Worm (Caenorhabditis elegans) whole organism, young adult: ENCODE results near the gene ZK105.6.
A peak's percentile ranks its signal among the peaks of the same experiment; 100 is the strongest.

Experiments
- B0019.2 ChIP-seq: fragments of 200-800 bp; sonication (Bioruptor generic); conservative IDR thresholded peaks from 2 replicates; pipeline ENCODE4 v1.3.6; 2022; ENCODE audit warnings: missing genetic modification reagents, missing genetic modification characterization, missing compliant biosample characterization
- B0261.1 ChIP-seq: sonication (generic microtip); optimal IDR thresholded peaks from 2 replicates; lab custom pipeline; 2016; ENCODE audit warnings: mild to moderate bottlenecking, missing genetic modification characterization, moderate library complexity, missing compliant biosample characterization
- B0336.3 ChIP-seq: fragments of 200-800 bp; sonication (Bioruptor generic); IDR thresholded peaks from 2 replicates; pipeline ENCODE4 v1.3.6; 2022; ENCODE audit warnings: missing genetic modification characterization, missing compliant biosample characterization
- C06A6.2 ChIP-seq: fragments of 200-800 bp; sonication (Bioruptor generic); conservative IDR thresholded peaks from 2 replicates; pipeline ENCODE4 v1.3.6; 2022; ENCODE audit warnings: missing genetic modification characterization, missing compliant biosample characterization
- D2030.7 ChIP-seq: fragments of 200-800 bp; sonication (Bioruptor generic); IDR thresholded peaks from 2 replicates; pipeline ENCODE4 v1.3.6; 2022; ENCODE audit warnings: missing genetic modification reagents, missing genetic modification characterization, missing compliant biosample characterization
- F10E7.11 ChIP-seq: sonication (generic microtip); optimal IDR thresholded peaks from 2 replicates; lab custom pipeline; 2017; ENCODE audit warnings: mild to moderate bottlenecking, missing genetic modification characterization, moderate library complexity, missing compliant biosample characterization
- F23B12.7 ChIP-seq: sonication (generic microtip); optimal IDR thresholded peaks from 2 replicates; lab custom pipeline; 2017; ENCODE audit warnings: missing genetic modification characterization, mild to moderate bottlenecking, missing compliant biosample characterization, antibody characterized with exemption, moderate library complexity; ENCODE audit not compliant: insufficient read depth
- F37B4.10 ChIP-seq: fragments of 200-800 bp; sonication (Bioruptor generic); IDR thresholded peaks from 2 replicates; pipeline ENCODE4 v1.3.6; 2022; ENCODE audit warnings: missing genetic modification characterization, missing compliant biosample characterization
- F39B2.1 ChIP-seq: fragments of 200-800 bp; sonication (Bioruptor generic); IDR thresholded peaks from 2 replicates; pipeline ENCODE4 v1.3.6; 2022; ENCODE audit warnings: missing genetic modification reagents, missing genetic modification characterization, missing compliant biosample characterization
- K12H6.12 ChIP-seq: fragments of 200-800 bp; sonication (Bioruptor generic); optimal IDR thresholded peaks from 2 replicates; lab custom pipeline; 2018; ENCODE audit warnings: mild to moderate bottlenecking, missing genetic modification characterization, missing compliant biosample characterization
- Y53G8AR.9 ChIP-seq: fragments of 200-800 bp; sonication (Bioruptor generic); conservative IDR thresholded peaks from 2 replicates; pipeline ENCODE4 v1.3.6; 2022; ENCODE audit warnings: missing genetic modification reagents, missing genetic modification characterization, missing compliant biosample characterization
- Y67H2A.10 ChIP-seq: fragments of 200-800 bp; sonication (Bioruptor generic); conservative IDR thresholded peaks from 2 replicates; pipeline ENCODE4 v1.3.6; 2022; ENCODE audit warnings: missing genetic modification reagents, missing genetic modification characterization, missing compliant biosample characterization
- akir-1 ChIP-seq: fragments of 200-800 bp; sonication (Bioruptor generic); optimal IDR thresholded peaks from 2 replicates; lab custom pipeline; 2018; ENCODE audit warnings: mild to moderate bottlenecking, missing genetic modification characterization, moderate library complexity, missing compliant biosample characterization
- attf-3 ChIP-seq: fragments of 200-800 bp; sonication (Bioruptor generic); conservative IDR thresholded peaks from 2 replicates; pipeline ENCODE4 v1.3.6; 2022; ENCODE audit warnings: missing genetic modification reagents, missing genetic modification characterization, missing compliant biosample characterization
- bed-1 ChIP-seq: fragments of 200-800 bp; sonication (Bioruptor generic); IDR thresholded peaks from 2 replicates; pipeline ENCODE4 v1.3.6; 2022; ENCODE audit warnings: missing genetic modification reagents, missing genetic modification characterization, missing compliant biosample characterization
- bed-2 ChIP-seq: fragments of 200-800 bp; sonication (Bioruptor generic); IDR thresholded peaks from 2 replicates; pipeline ENCODE4 v1.3.6; 2022; ENCODE audit warnings: missing genetic modification reagents, missing genetic modification characterization, missing compliant biosample characterization
- cebp-2 ChIP-seq: fragments of 200-800 bp; sonication (Bioruptor generic); IDR thresholded peaks from 2 replicates; pipeline ENCODE4 v1.3.6; 2022; ENCODE audit warnings: missing genetic modification characterization, missing compliant biosample characterization
- ceh-100 ChIP-seq: fragments of 200-800 bp; sonication (Bioruptor generic); IDR thresholded peaks from 2 replicates; pipeline ENCODE4 v1.3.6; 2022; ENCODE audit warnings: missing genetic modification reagents, missing genetic modification characterization, missing compliant biosample characterization
- ceh-27 ChIP-seq: fragments of 200-800 bp; sonication (Bioruptor generic); optimal IDR thresholded peaks from 2 replicates; lab custom pipeline; 2018; ENCODE audit warnings: mild to moderate bottlenecking, missing genetic modification characterization, moderate library complexity, missing compliant biosample characterization
- ceh-40 ChIP-seq: fragments of 200-800 bp; sonication (Bioruptor generic); IDR thresholded peaks from 2 replicates; pipeline ENCODE4 v1.3.6; 2022; ENCODE audit warnings: missing genetic modification characterization, missing compliant biosample characterization
- ceh-58 ChIP-seq: fragments of 200-800 bp; sonication (Bioruptor generic); IDR thresholded peaks from 2 replicates; pipeline ENCODE4 v1.3.6; 2022; ENCODE audit warnings: missing genetic modification characterization, missing compliant biosample characterization
- ceh-91 ChIP-seq: fragments of 200-800 bp; sonication (Bioruptor generic); IDR thresholded peaks from 2 replicates; pipeline ENCODE4 v1.3.6; 2022; ENCODE audit warnings: missing genetic modification reagents, missing genetic modification characterization, missing compliant biosample characterization
- die-1 ChIP-seq: sonication (generic microtip); optimal IDR thresholded peaks from 2 replicates; lab custom pipeline; 2016; ENCODE audit warnings: missing genotype, mild to moderate bottlenecking, missing genetic modification characterization, missing compliant biosample characterization
- dox-1 ChIP-seq: fragments of 200-800 bp; sonication (Bioruptor generic); IDR thresholded peaks from 2 replicates; pipeline ENCODE4 v1.3.6; 2022; ENCODE audit warnings: missing genetic modification reagents, missing genetic modification characterization, missing compliant biosample characterization
- dpff-1 ChIP-seq: sonication (generic microtip); optimal IDR thresholded peaks from 2 replicates; lab custom pipeline; 2017; ENCODE audit warnings: mild to moderate bottlenecking, missing genetic modification characterization, missing compliant biosample characterization
- egl-18 ChIP-seq: fragments of 200-800 bp; sonication (Bioruptor generic); IDR thresholded peaks from 2 replicates; pipeline ENCODE4 v1.3.6; 2022; ENCODE audit warnings: missing genetic modification reagents, missing genetic modification characterization, missing compliant biosample characterization
- egl-44 ChIP-seq: fragments of 200-800 bp; sonication (Bioruptor generic); IDR thresholded peaks from 2 replicates; pipeline ENCODE4 v1.3.6; 2022; ENCODE audit warnings: missing genetic modification reagents, missing genetic modification characterization, missing compliant biosample characterization
- ekl-4 ChIP-seq: fragments of 200-800 bp; sonication (Bioruptor generic); IDR thresholded peaks from 2 replicates; pipeline ENCODE4 v1.3.6; 2022; ENCODE audit warnings: missing genetic modification reagents, missing genetic modification characterization, missing compliant biosample characterization
- hsf-1 ChIP-seq: fragments of 200-800 bp; sonication (Bioruptor generic); IDR thresholded peaks from 2 replicates; pipeline ENCODE4 v1.3.6; 2022; ENCODE audit warnings: missing genetic modification reagents, missing genetic modification characterization, missing compliant biosample characterization
- let-607 ChIP-seq, 2 experiments: fragments of 200-800 bp in 1 of 2; sonication (Bioruptor generic) in 1 of 2; sonication (generic microtip) in 1 of 2; optimal IDR thresholded peaks; 2 replicates each; lab custom pipeline; 2016 to 2018; ENCODE audit warnings: mild to moderate bottlenecking in 2 of 2, missing compliant biosample characterization in 2 of 2, missing genetic modification characterization in 2 of 2, moderate library complexity in 2 of 2, missing genotype in 1 of 2
- lin-35 ChIP-seq, 3 experiments: fragments of 150-350 bp in 2 of 3; sonication (generic microtip) in 1 of 3; optimal IDR thresholded peaks; 2 replicates each; lab custom pipeline; 2014 to 2018; ENCODE audit warnings: missing biosample characterization in 3 of 3, missing genetic modification characterization in 3 of 3, missing genetic modification reagents in 3 of 3
- lin-40 ChIP-seq: sonication (generic microtip); optimal IDR thresholded peaks from 2 replicates; lab custom pipeline; 2016; ENCODE audit warnings: missing genetic modification characterization, mild to moderate bottlenecking, missing compliant biosample characterization, missing genotype, missing genetic modification reagents
- lir-1 ChIP-seq: fragments of 200-800 bp; sonication (Bioruptor generic); conservative IDR thresholded peaks from 2 replicates; pipeline ENCODE4 v1.3.6; 2022; ENCODE audit warnings: missing genetic modification reagents, missing genetic modification characterization, missing compliant biosample characterization
- madf-10 ChIP-seq: sonication (generic microtip); optimal IDR thresholded peaks from 2 replicates; lab custom pipeline; 2016; ENCODE audit warnings: mild to moderate bottlenecking, missing genetic modification characterization, missing compliant biosample characterization
- madf-3 ChIP-seq: fragments of 200-800 bp; sonication (Bioruptor generic); IDR thresholded peaks from 2 replicates; pipeline ENCODE4 v1.3.6; 2022; ENCODE audit warnings: missing genetic modification reagents, missing genetic modification characterization, missing compliant biosample characterization
- nfyb-1 ChIP-seq: fragments of 200-800 bp; sonication (Bioruptor generic); IDR thresholded peaks from 2 replicates; pipeline ENCODE4 v1.3.6; 2022; ENCODE audit warnings: missing genetic modification reagents, missing genetic modification characterization, missing compliant biosample characterization
- nhr-120 ChIP-seq: fragments of 200-800 bp; sonication (Bioruptor generic); IDR thresholded peaks from 2 replicates; pipeline ENCODE4 v1.3.6; 2022; ENCODE audit warnings: missing genetic modification characterization, missing compliant biosample characterization
- nhr-179 ChIP-seq: sonication (generic microtip); optimal IDR thresholded peaks from 2 replicates; lab custom pipeline; 2016; ENCODE audit warnings: mild to moderate bottlenecking, missing genetic modification characterization, missing compliant biosample characterization
- nhr-80 ChIP-seq: sonication (generic microtip); optimal IDR thresholded peaks from 2 replicates; lab custom pipeline; 2016; ENCODE audit warnings: missing genetic modification characterization, missing compliant biosample characterization
- repo-1 ChIP-seq: sonication (generic microtip); optimal IDR thresholded peaks from 2 replicates; lab custom pipeline; 2017; ENCODE audit warnings: mild to moderate bottlenecking, missing genetic modification characterization, missing compliant biosample characterization
- sdz-38 ChIP-seq: sonication (generic microtip); optimal IDR thresholded peaks from 2 replicates; lab custom pipeline; 2016; ENCODE audit warnings: missing genotype, missing genetic modification characterization, missing compliant biosample characterization
- unc-62 ChIP-seq: fragments of 150-350 bp; optimal IDR thresholded peaks from 2 replicates; lab custom pipeline; 2014; ENCODE audit warnings: missing biosample characterization, missing genetic modification reagents, missing genetic modification characterization
- zfh-2 ChIP-seq: fragments of 200-800 bp; sonication (Bioruptor generic); conservative IDR thresholded peaks from 2 replicates; pipeline ENCODE4 v1.3.6; 2022; ENCODE audit warnings: missing genetic modification reagents, missing genetic modification characterization, missing compliant biosample characterization
- ztf-18 ChIP-seq: sonication (generic microtip); optimal IDR thresholded peaks from 2 replicates; lab custom pipeline; 2016; ENCODE audit warnings: missing genotype, mild to moderate bottlenecking, missing genetic modification characterization, missing compliant biosample characterization
- ztf-22 ChIP-seq: fragments of 200-800 bp; sonication (Bioruptor generic); optimal IDR thresholded peaks from 2 replicates; lab custom pipeline; 2018; ENCODE audit warnings: mild to moderate bottlenecking, missing genetic modification characterization, moderate library complexity, missing compliant biosample characterization

Gene ZK105.6

DNA sequence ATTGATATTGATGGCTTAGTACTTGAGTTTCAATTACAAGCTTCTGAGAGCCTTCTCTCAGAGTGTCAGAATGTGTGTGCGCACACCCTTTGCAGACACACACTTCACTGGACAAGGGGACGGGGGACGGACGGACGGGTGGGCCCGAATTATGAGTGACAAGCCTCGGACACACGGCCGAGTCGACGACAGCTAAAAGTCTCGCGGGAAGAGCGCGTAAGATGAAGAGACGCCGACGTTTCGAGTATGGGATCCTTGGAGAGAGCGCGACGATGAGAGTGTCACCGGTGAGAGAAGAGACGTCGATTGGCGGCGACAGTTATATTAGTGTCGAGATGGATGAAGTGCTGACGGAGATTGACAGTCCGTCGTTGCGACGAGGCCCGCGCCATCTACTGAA lies 22.0 kb upstream of the ZK105.6 start:
- TF ChIP-seq let-607 (tag; optimal IDR thresholded peaks at IDR 0.05; lab: Kevin White, UChicago) (peak in 1 of 2 experiments; percentile 58), unc-62 (GFP tag; lab: Kevin White, UChicago) (peak; percentile 85), ceh-27 (GFP tag; lab: Kevin White, UChicago) (peak; percentile 72), sdz-38 (tag; lab: Kevin White, UChicago) (no peak), nfyb-1 (GFP tag; lab: Robert Waterston, UW) (0 out of 2 replicates have a peak, but pooled peaks have one; percentile 56), zfh-2 (GFP tag; lab: Robert Waterston, UW) (peak; percentile 77), F39B2.1 (no peak), D2030.7 (GFP tag; lab: Robert Waterston, UW) (no peak), nhr-80 (peak; percentile 3), akir-1 (GFP tag; lab: Kevin White, UChicago) (no peak)

ce11 chrV:7745386-7745785 lies 21.5 kb upstream of the ZK105.6 start:
- TF ChIP-seq madf-10: no peak
- TF ChIP-seq K12H6.12 (tag; lab: Kevin White, UChicago): no peak
- no peak for TF ChIP-seq dpff-1 (tag; lab: Kevin White, UChicago)
- TF ChIP-seq akir-1 (GFP tag; lab: Kevin White, UChicago): no peak
- TF ChIP-seq die-1 (tag; lab: Kevin White, UChicago): no peak
- TF ChIP-seq lin-35 (GFP tag; optimal IDR thresholded peaks at IDR 0.05; lab: Kevin White, UChicago): no peak
- TF ChIP-seq ztf-18 (tag; lab: Kevin White, UChicago): no peak
- TF ChIP-seq ceh-58 (GFP tag; lab: Robert Waterston, UW): no peak
- TF ChIP-seq B0261.1 (tag; lab: Kevin White, UChicago): no peak
- no peak for TF ChIP-seq ceh-40
- TF ChIP-seq ztf-22 (GFP tag; lab: Kevin White, UChicago): no peak
- no peak for TF ChIP-seq F37B4.10 (GFP tag; lab: Robert Waterston, UW)
- TF ChIP-seq ekl-4 (GFP tag; lab: Robert Waterston, UW): no peak
- no peak for TF ChIP-seq egl-18 (GFP tag; lab: Robert Waterston, UW)
- TF ChIP-seq egl-44 (GFP tag; lab: Robert Waterston, UW): no peak
- TF ChIP-seq ceh-100 (GFP tag; lab: Robert Waterston, UW): no peak
- TF ChIP-seq B0019.2 (GFP tag; lab: Robert Waterston, UW): no peak
- no peak for TF ChIP-seq Y67H2A.10 (GFP tag; lab: Robert Waterston, UW)
- TF ChIP-seq nhr-120 (GFP tag; lab: Robert Waterston, UW): no peak
- no peak for TF ChIP-seq let-607 (tag; optimal IDR thresholded peaks at IDR 0.05; lab: Kevin White, UChicago)

DNA sequence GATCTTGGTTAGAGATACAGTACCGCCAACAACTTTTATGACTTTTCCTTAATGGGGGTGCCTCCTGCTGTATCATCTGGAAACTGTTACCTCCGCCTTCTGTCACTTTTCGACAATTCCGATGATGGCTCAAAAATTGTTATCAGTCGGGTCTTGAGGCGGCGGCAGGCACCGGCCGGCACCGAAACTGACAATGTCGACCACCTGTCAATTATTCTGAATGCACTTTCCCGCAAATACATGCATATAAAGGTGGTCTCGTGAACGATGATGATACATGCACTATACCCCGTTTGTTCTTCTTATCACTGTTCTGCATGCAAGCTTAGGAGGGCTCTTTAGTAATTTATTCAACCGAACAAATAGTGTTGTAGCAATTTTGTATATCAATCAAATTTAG lies 20.2 kb upstream of the ZK105.6 start:
- TF ChIP-seq attf-3 (no peak), Y53G8AR.9 (GFP tag; lab: Robert Waterston, UW) (0 out of 2 replicates have a peak, but pooled peaks have one; percentile 47), B0336.3 (GFP tag; lab: Robert Waterston, UW) (0 out of 2 replicates have a peak, but pooled peaks have one; percentile 33), F23B12.7 (tag; lab: Kevin White, UChicago) (no peak), lin-40 (tag; lab: Kevin White, UChicago) (peak; percentile 35), hsf-1 (GFP tag; lab: Robert Waterston, UW) (no peak), nhr-179 (no peak), bed-1 (GFP tag; lab: Robert Waterston, UW) (no peak), lir-1 (GFP tag; lab: Robert Waterston, UW) (0 out of 2 replicates have a peak, but pooled peaks have one; percentile 11), cebp-2 (GFP tag; lab: Robert Waterston, UW) (no peak), madf-3 (GFP tag; lab: Robert Waterston, UW) (no peak), F10E7.11 (tag; lab: Kevin White, UChicago) (no peak), nhr-80 (peak; percentile 99), unc-62 (GFP tag; lab: Kevin White, UChicago) (peak; percentile 98), bed-2 (no peak), dox-1 (GFP tag; lab: Robert Waterston, UW) (peak; percentile 87), ceh-91 (GFP tag; lab: Robert Waterston, UW) (no peak), nfyb-1 (GFP tag; lab: Robert Waterston, UW) (peak; percentile 20; the same call in 1 of the 2 replicates), repo-1 (tag; lab: Kevin White, UChicago) (peak; percentile 54), C06A6.2 (GFP tag; lab: Robert Waterston, UW) (no peak; the same call in 1 of the 2 replicates)
